Worm (Caenorhabditis elegans) whole organism, late embryonic: Measurements from ENCODE around the gene vit-2.

ENCODE experiments used
- F13H6.1 ChIP-seq: sonication (generic microtip); optimal IDR thresholded peaks from 2 replicates; lab custom pipeline; 2016; ENCODE audit warnings: missing genetic modification characterization, missing compliant biosample characterization
- rnt-1 ChIP-seq: sonication (generic microtip); optimal IDR thresholded peaks from 2 replicates; lab custom pipeline; 2016; ENCODE audit warnings: missing genetic modification characterization, missing compliant biosample characterization
- tbx-2 ChIP-seq: sonication (generic microtip); optimal IDR thresholded peaks from 2 replicates; lab custom pipeline; 2016; ENCODE audit warnings: missing genetic modification characterization, missing compliant biosample characterization
- unc-55 ChIP-seq: sonication (generic microtip); optimal IDR thresholded peaks from 2 replicates; lab custom pipeline; 2017; ENCODE audit warnings: missing biosample characterization, missing genetic modification reagents, missing genetic modification characterization

- TF ChIP-seq unc-55 (GFP tag; lab: Kevin White, UChicago) (no peak), tbx-2 (tag; lab: Kevin White, UChicago) (no peak), F13H6.1 (tag; lab: Kevin White, UChicago) (no peak), rnt-1 (no peak)
Measured at ce11 chrX:5103422-5103821, 2.6 kb downstream of the vit-2 start.
